Worm (Caenorhabditis elegans) whole organism, L2 larva: ENCODE data around the gene ipmk-1.

Experiments
- ZK546.5 ChIP-seq: sonication (generic microtip); optimal IDR thresholded peaks from 2 replicates; lab custom pipeline; 2017; ENCODE audit warnings: missing biosample characterization, missing genetic modification characterization
- nhr-77 ChIP-seq: fragments of 150-350 bp; optimal IDR thresholded peaks from 2 replicates; lab custom pipeline; 2014; ENCODE audit warnings: missing biosample characterization, missing genetic modification characterization

ce11 chrIV:12542011-12542410, 5.9 kb upstream of the ipmk-1 start, which contains the start of gene ham-1:
- TF ChIP-seq ZK546.5 (no peak), nhr-77 (tag; lab: Kevin White, UChicago) (no peak)
